Worm (Caenorhabditis elegans) whole organism, L4 larva: ENCODE data around the gene T25D3.4.

Source experiments
- F37D6.2 ChIP-seq: sonication (generic microtip); optimal IDR thresholded peaks from 2 replicates; lab custom pipeline; 2016; ENCODE audit warnings: mild to moderate bottlenecking, missing genetic modification characterization, missing compliant biosample characterization
- ceh-20 ChIP-seq: fragments of 200-800 bp; sonication (Bioruptor generic); IDR thresholded peaks from 2 replicates; pipeline ENCODE4 v1.3.6; 2022; ENCODE audit warnings: missing genetic modification reagents, missing genetic modification characterization, missing compliant biosample characterization
- dve-1 ChIP-seq: sonication (generic microtip); optimal IDR thresholded peaks from 2 replicates; lab custom pipeline; 2017; ENCODE audit warnings: antibody characterized with exemption, mild to moderate bottlenecking, missing genetic modification characterization, missing compliant biosample characterization; ENCODE audit not compliant: insufficient read depth
- hlh-11 ChIP-seq: fragments of 200-800 bp; sonication (Bioruptor generic); optimal IDR thresholded peaks from 2 replicates; lab custom pipeline; 2018; ENCODE audit warnings: mild to moderate bottlenecking, missing genetic modification characterization, missing compliant biosample characterization
- lin-15B ChIP-seq: fragments of 150-350 bp; sonication (generic microtip); optimal IDR thresholded peaks from 3 replicates; lab custom pipeline; 2014; ENCODE audit warnings: missing biosample characterization, missing genetic modification characterization
- nhr-28 ChIP-seq: fragments of 150-350 bp; optimal IDR thresholded peaks from 2 replicates; lab custom pipeline; 2014; ENCODE audit warnings: missing biosample characterization, missing genetic modification characterization
- unc-130 ChIP-seq: sonication (generic microtip); optimal IDR thresholded peaks from 2 replicates; lab custom pipeline; 2016; ENCODE audit warnings: missing genetic modification reagents, missing genetic modification characterization, missing compliant biosample characterization

- TF ChIP-seq F37D6.2 (no peak), hlh-11 (tag; lab: Kevin White, UChicago) (no peak), unc-130 (no peak), dve-1 (tag; lab: Kevin White, UChicago) (no peak), ceh-20 (no peak), nhr-28 (no peak), lin-15B (tag; lab: Kevin White, UChicago) (no peak)
Observed at ce11 chrII:133548-134275, 13.3 kb upstream of the T25D3.4 start, which contains the start of gene cwn-1.
